Worm (Caenorhabditis elegans) whole organism, L3 larva: ENCODE results near the gene sra-4.

Source experiments
- aly-2 ChIP-seq: fragments of 150-350 bp; optimal IDR thresholded peaks from 2 replicates; lab custom pipeline; 2014; ENCODE audit warnings: missing biosample characterization, missing genetic modification characterization
- ama-1 ChIP-seq: fragments of 150-350 bp; optimal IDR thresholded peaks from 2 replicates; lab custom pipeline; 2018
- ceh-16 ChIP-seq: sonication (generic microtip); optimal IDR thresholded peaks from 2 replicates; lab custom pipeline; 2017; ENCODE audit warnings: missing biosample characterization, missing genetic modification characterization
- ceh-28 ChIP-seq: fragments of 150-350 bp; optimal IDR thresholded peaks from 2 replicates; lab custom pipeline; 2014; ENCODE audit warnings: missing biosample characterization, missing genetic modification reagents, missing genetic modification characterization
- eor-1 ChIP-seq, 2 experiments: fragments of 150-350 bp; optimal IDR thresholded peaks; 2 replicates each; lab custom pipeline; 2014 to 2018; ENCODE audit warnings: missing biosample characterization in 2 of 2, missing genetic modification characterization in 2 of 2
- lin-15B ChIP-seq: fragments of 150-350 bp; optimal IDR thresholded peaks from 2 replicates; lab custom pipeline; 2014; ENCODE audit warnings: missing biosample characterization, missing genetic modification characterization
- lin-39 ChIP-seq: fragments of 150-350 bp; optimal IDR thresholded peaks from 2 replicates; lab custom pipeline; 2018; ENCODE audit warnings: missing biosample characterization, missing genetic modification reagents, missing genetic modification characterization
- mdl-1 ChIP-seq: fragments of 150-350 bp; optimal IDR thresholded peaks from 2 replicates; lab custom pipeline; 2014; ENCODE audit warnings: missing biosample characterization, missing genetic modification characterization
- unc-39 ChIP-seq: sonication (generic microtip); optimal IDR thresholded peaks from 4 replicates; lab custom pipeline; 2017; ENCODE audit warnings: missing biosample characterization, missing genetic modification characterization
- unc-62 ChIP-seq: fragments of 150-350 bp; sonication (generic microtip); optimal IDR thresholded peaks from 4 replicates; lab custom pipeline; 2014; ENCODE audit warnings: missing biosample characterization, missing genetic modification reagents, missing genetic modification characterization
- ztf-11 ChIP-seq: fragments of 150-350 bp; optimal IDR thresholded peaks from 2 replicates; lab custom pipeline; 2014; ENCODE audit warnings: missing biosample characterization, missing genetic modification characterization

DNA sequence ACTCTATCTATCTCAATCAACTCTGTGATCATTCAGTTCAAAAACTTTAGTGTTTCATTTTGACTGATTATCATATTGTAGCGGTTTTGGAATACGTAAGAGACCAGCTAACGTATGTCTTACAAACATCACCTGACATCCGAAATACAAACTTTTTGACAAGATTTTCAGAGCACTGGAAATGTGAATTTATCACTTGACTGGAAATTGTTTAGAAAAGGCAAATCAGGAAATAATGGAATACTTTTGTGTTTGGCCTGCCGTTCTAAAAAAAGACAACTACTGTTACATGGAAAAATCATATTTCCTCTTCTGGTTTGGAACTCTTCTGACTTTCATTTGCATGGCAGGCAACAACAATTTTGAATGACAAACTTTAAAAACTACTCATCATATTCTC, 8.9 kb upstream of the sra-4 start, which contains the start of gene F35H8.12:
- TF ChIP-seq ceh-28 (tag; lab: Kevin White, UChicago), result no peak
- TF ChIP-seq lin-39 (tag; lab: Kevin White, UChicago), result no peak
- TF ChIP-seq lin-15B (tag; lab: Kevin White, UChicago), result no peak
- no peak for TF ChIP-seq unc-62 (GFP tag; lab: Kevin White, UChicago)
- TF ChIP-seq ama-1 (lab: Kevin White, UChicago), result no peak
- no peak for TF ChIP-seq eor-1 (tag; optimal IDR thresholded peaks at IDR 0.05; lab: Kevin White, UChicago)
- TF ChIP-seq aly-2, result no peak
- no peak for TF ChIP-seq unc-39 (tag; lab: Kevin White, UChicago)
- TF ChIP-seq ztf-11 (tag; lab: Kevin White, UChicago), result no peak
- TF ChIP-seq ceh-16 (tag; lab: Kevin White, UChicago), result no peak
- TF ChIP-seq mdl-1, result no peak
